Fruit fly (Drosophila melanogaster) whole organism, embryonic: ENCODE measurements around the gene CG5565.

ENCODE experiments used
- Aef1 ChIP-seq: fragments of 200-800 bp; sonication (Bioruptor generic); IDR thresholded peaks from 3 replicates; pipeline ENCODE4 v1.3.6; 2022; ENCODE audit warnings: missing biosample characterization, missing genetic modification characterization
- Awh ChIP-seq: fragments of 200-800 bp; sonication (Bioruptor generic); IDR thresholded peaks from 2 replicates; pipeline ENCODE4, ENCODE4 v1.3.6; 2022; ENCODE audit warnings: missing biosample characterization, missing genetic modification characterization
- Bteb2 ChIP-seq: fragments of 200-800 bp; sonication (Bioruptor generic); optimal IDR thresholded peaks from 2 replicates; lab custom pipeline; 2016; ENCODE audit warnings: missing biosample characterization, missing genetic modification characterization
- CG11456 ChIP-seq: fragments of 200-800 bp; sonication (Bioruptor generic); IDR thresholded peaks from 3 replicates; pipeline ENCODE4 v1.3.6; 2022; ENCODE audit warnings: missing biosample characterization, missing genetic modification characterization
- CG11504 ChIP-seq: fragments of 200-800 bp; sonication (Bioruptor generic); optimal IDR thresholded peaks from 3 replicates; lab custom pipeline; 2019; ENCODE audit warnings: missing biosample characterization, mild to moderate bottlenecking, missing genetic modification characterization, moderate library complexity
- CG11723 ChIP-seq: fragments of 200-800 bp; sonication (Bioruptor generic); optimal IDR thresholded peaks from 2 replicates; lab custom pipeline; 2017; ENCODE audit warnings: missing biosample characterization, mild to moderate bottlenecking, missing genetic modification characterization
- CG12299 ChIP-seq: fragments of 200-800 bp; sonication (Bioruptor generic); optimal IDR thresholded peaks from 2 replicates; lab custom pipeline; 2018; ENCODE audit warnings: missing biosample characterization, mild to moderate bottlenecking, missing genetic modification characterization
- CG13287 ChIP-seq: fragments of 200-800 bp; sonication (Bioruptor generic); IDR thresholded peaks from 2 replicates; pipeline ENCODE4 v1.3.6; 2022; ENCODE audit warnings: missing biosample characterization, missing genetic modification characterization; ENCODE audit not compliant: partially characterized antibody
- CG13624 ChIP-seq: fragments of 200-800 bp; sonication (Bioruptor generic); optimal IDR thresholded peaks from 2 replicates; lab custom pipeline; 2016; ENCODE audit warnings: missing biosample characterization, missing genetic modification characterization
- CG13894 ChIP-seq: fragments of 200-800 bp; sonication (Bioruptor generic); optimal IDR thresholded peaks from 3 replicates; lab custom pipeline; 2018; ENCODE audit warnings: missing biosample characterization, mild to moderate bottlenecking, missing genetic modification characterization, moderate library complexity
- CG15601 ChIP-seq: fragments of 200-800 bp; sonication (Bioruptor generic); optimal IDR thresholded peaks from 3 replicates; lab custom pipeline; 2019; ENCODE audit warnings: missing biosample characterization, mild to moderate bottlenecking, missing genetic modification characterization, moderate library complexity
- CG1603 ChIP-seq: fragments of 200-800 bp; sonication (Bioruptor generic); optimal IDR thresholded peaks from 2 replicates; lab custom pipeline; 2019; ENCODE audit warnings: missing biosample characterization, mild to moderate bottlenecking, missing genetic modification characterization, moderate library complexity
- CG17186 ChIP-seq: fragments of 200-800 bp; sonication (Bioruptor generic); optimal IDR thresholded peaks from 3 replicates; lab custom pipeline; 2017; ENCODE audit warnings: missing biosample characterization, missing genetic modification reagents, missing genetic modification characterization
- CG2875 ChIP-seq: fragments of 200-800 bp; sonication (Bioruptor generic); optimal IDR thresholded peaks from 2 replicates; lab custom pipeline; 2017; ENCODE audit warnings: missing biosample characterization, mild to moderate bottlenecking, missing genetic modification characterization, missing genetic modification reagents
- CG30431 ChIP-seq: fragments of 200-800 bp; sonication (Bioruptor generic); optimal IDR thresholded peaks from 2 replicates; lab custom pipeline; 2017; ENCODE audit warnings: missing biosample characterization, missing genetic modification characterization
- CG32767 ChIP-seq: fragments of 200-800 bp; sonication (Bioruptor generic); IDR thresholded peaks from 2 replicates; pipeline ENCODE4 v1.3.6; 2022; ENCODE audit warnings: missing biosample characterization, missing genetic modification characterization
- CG34376 ChIP-seq: fragments of 200-800 bp; sonication (Bioruptor generic); optimal IDR thresholded peaks from 2 replicates; lab custom pipeline; 2018; ENCODE audit warnings: missing biosample characterization, mild to moderate bottlenecking, missing genetic modification characterization
- CG4730 ChIP-seq: fragments of 200-800 bp; sonication (Bioruptor generic); IDR thresholded peaks from 2 replicates; pipeline ENCODE4 v1.3.6; 2022; ENCODE audit warnings: missing biosample characterization, missing genetic modification characterization
- CG8359 ChIP-seq: fragments of 200-800 bp; sonication (Bioruptor generic); optimal IDR thresholded peaks from 2 replicates; lab custom pipeline; 2017; ENCODE audit warnings: missing biosample characterization, mild to moderate bottlenecking, missing genetic modification characterization, borderline replicate concordance
- CG8944 ChIP-seq: fragments of 200-800 bp; sonication (Bioruptor generic); optimal IDR thresholded peaks from 3 replicates; lab custom pipeline; 2016; ENCODE audit warnings: missing biosample characterization, missing genetic modification characterization
- E2f1 ChIP-seq: fragments of 200-800 bp; sonication (Bioruptor generic); IDR thresholded peaks from 2 replicates; pipeline ENCODE4 v1.3.6; 2022; ENCODE audit warnings: missing biosample characterization, missing genetic modification characterization
- Ets65A ChIP-seq: fragments of 200-800 bp; sonication (Bioruptor generic); peaks from one replicate; lab custom pipeline; 2016; ENCODE audit warnings: missing biosample characterization, missing genetic modification characterization
- Gug ChIP-seq: fragments of 200-800 bp; sonication (Bioruptor generic); IDR thresholded peaks from 4 replicates; pipeline ENCODE4 v1.3.6; 2022; ENCODE audit warnings: missing biosample characterization, missing genetic modification characterization
- HmgZ ChIP-seq: fragments of 200-800 bp; sonication (Bioruptor generic); optimal IDR thresholded peaks from 2 replicates; lab custom pipeline; 2018; ENCODE audit warnings: missing biosample characterization, mild to moderate bottlenecking, missing genetic modification characterization
- Hr39 ChIP-seq: fragments of >200 bp; optimal IDR thresholded peaks from 2 replicates; lab custom pipeline; 2017
- Lhr ChIP-seq: fragments of 200-800 bp; sonication (Bioruptor generic); optimal IDR thresholded peaks from 3 replicates; lab custom pipeline; 2017; ENCODE audit warnings: mild to moderate bottlenecking, missing biosample characterization, missing genetic modification reagents, missing genetic modification characterization
- Meics ChIP-seq: fragments of 200-800 bp; sonication (Bioruptor generic); optimal IDR thresholded peaks from 2 replicates; lab custom pipeline; 2017; ENCODE audit warnings: missing biosample characterization, mild to moderate bottlenecking, missing genetic modification characterization
- Rx ChIP-seq: fragments of 200-800 bp; sonication (Bioruptor generic); IDR thresholded peaks from 2 replicates; pipeline ENCODE4 v1.3.6; 2022; ENCODE audit warnings: missing biosample characterization, missing genetic modification characterization
- Side ChIP-seq: fragments of 200-800 bp; sonication (Bioruptor generic); optimal IDR thresholded peaks from 2 replicates; lab custom pipeline; 2016; ENCODE audit warnings: missing biosample characterization, missing genetic modification characterization
- Stat92E ChIP-seq, 3 experiments: fragments of >200 bp in 2 of 3; fragments of 200-800 bp in 1 of 3; sonication (Bioruptor generic) in 1 of 3; optimal IDR thresholded peaks; 2 replicates each; lab custom pipeline; 2017 to 2019; ENCODE audit warnings: missing biosample characterization in 3 of 3, missing genetic modification characterization in 3 of 3, mild to moderate bottlenecking in 1 of 3, moderate library complexity in 1 of 3
- TFAM ChIP-seq: fragments of 200-800 bp; sonication (Bioruptor generic); optimal IDR thresholded peaks from 2 replicates; lab custom pipeline; 2017; ENCODE audit warnings: missing biosample characterization, missing genetic modification characterization, inconsistent platforms
- Xrp1 ChIP-seq: fragments of 200-800 bp; sonication (Bioruptor generic); IDR thresholded peaks from 2 replicates; pipeline ENCODE4 v1.3.6; 2022; ENCODE audit warnings: missing biosample characterization, missing genetic modification characterization
- ase ChIP-seq: fragments of 200-800 bp; sonication (Bioruptor generic); IDR thresholded peaks from 3 replicates; pipeline ENCODE4 v1.3.6; 2022; ENCODE audit warnings: missing biosample characterization, missing genetic modification characterization
- br ChIP-seq: fragments of >200 bp; optimal IDR thresholded peaks from 2 replicates; lab custom pipeline; 2017
- chif ChIP-seq, 2 experiments: fragments of 200-800 bp; sonication (Bioruptor generic); optimal IDR thresholded peaks; 3 replicates each; lab custom pipeline; 2016; ENCODE audit warnings: missing biosample characterization in 2 of 2, missing genetic modification characterization in 2 of 2
- crp ChIP-seq, 2 experiments: fragments of 200-800 bp; sonication (Bioruptor generic); optimal IDR thresholded peaks; 2 replicates in 1 of 2; 3 replicates in 1 of 2; lab custom pipeline; 2017; ENCODE audit warnings: missing biosample characterization in 2 of 2, missing genetic modification characterization in 2 of 2, mild to moderate bottlenecking in 1 of 2, moderate library complexity in 1 of 2
- disco-r ChIP-seq: fragments of 200-800 bp; sonication (Bioruptor generic); optimal IDR thresholded peaks from 2 replicates; lab custom pipeline; 2016; ENCODE audit warnings: missing biosample characterization, missing genetic modification characterization
- dpn ChIP-seq, 2 experiments: fragments of 200-800 bp; sonication (Bioruptor generic); optimal IDR thresholded peaks; 3 replicates each; lab custom pipeline; 2016; ENCODE audit warnings: missing biosample characterization in 2 of 2, missing genetic modification characterization in 2 of 2
- gfzf ChIP-seq: fragments of 200-800 bp; sonication (Bioruptor generic); optimal IDR thresholded peaks from 2 replicates; lab custom pipeline; 2016; ENCODE audit warnings: missing biosample characterization, mild to moderate bottlenecking, missing genetic modification characterization, moderate library complexity
- gsb ChIP-seq: fragments of 200-800 bp; sonication (Bioruptor generic); IDR thresholded peaks from 2 replicates; pipeline ENCODE4 v1.3.6; 2022; ENCODE audit warnings: missing biosample characterization, missing genetic modification characterization
- h ChIP-seq: fragments of >200 bp; optimal IDR thresholded peaks from 2 replicates; lab custom pipeline; 2017
- her ChIP-seq: fragments of 200-800 bp; sonication (Bioruptor generic); optimal IDR thresholded peaks from 2 replicates; lab custom pipeline; 2016; ENCODE audit warnings: missing biosample characterization, missing genetic modification characterization
- org-1 ChIP-seq: fragments of 200-800 bp; sonication (Bioruptor generic); optimal IDR thresholded peaks from 2 replicates; lab custom pipeline; 2017; ENCODE audit warnings: missing biosample characterization, missing genetic modification characterization
- pan ChIP-seq, 4 experiments: fragments of >200 bp in 3 of 4; fragments of 200-800 bp in 1 of 4; sonication (Bioruptor generic) in 1 of 4; optimal IDR thresholded peaks in 3 of 4; IDR thresholded peaks in 1 of 4; 2 replicates each; pipeline versions ENCODE4 v1.3.6 to Lab custom; 2017 to 2022; ENCODE audit warnings: missing biosample characterization in 2 of 4, missing genetic modification characterization in 2 of 4, mixed read lengths in 1 of 4
- peb ChIP-seq: fragments of 200-800 bp; sonication (Bioruptor generic); IDR thresholded peaks from 2 replicates; pipeline ENCODE4 v1.3.6; 2022; ENCODE audit warnings: missing biosample characterization, missing genetic modification characterization
- repo ChIP-seq: fragments of 200-800 bp; sonication (Bioruptor generic); optimal IDR thresholded peaks from 2 replicates; lab custom pipeline; 2016; ENCODE audit warnings: missing biosample characterization, missing genetic modification characterization
- row ChIP-seq: fragments of 200-800 bp; sonication (Bioruptor generic); IDR thresholded peaks from 3 replicates; pipeline ENCODE4 v1.3.6; 2022; ENCODE audit warnings: missing biosample characterization, missing genetic modification characterization
- stwl ChIP-seq: fragments of 200-800 bp; sonication (Bioruptor generic); optimal IDR thresholded peaks from 3 replicates; lab custom pipeline; 2018; ENCODE audit warnings: missing biosample characterization, mild to moderate bottlenecking, missing genetic modification characterization, moderate library complexity
- tap ChIP-seq: fragments of 200-800 bp; optimal IDR thresholded peaks from 3 replicates; lab custom pipeline; 2019; ENCODE audit warnings: missing biosample characterization, mild to moderate bottlenecking, missing genetic modification characterization, moderate library complexity
- unc-4 ChIP-seq: fragments of 200-800 bp; sonication (Bioruptor generic); IDR thresholded peaks from 2 replicates; pipeline ENCODE4 v1.3.6; 2022; ENCODE audit warnings: missing biosample characterization, missing genetic modification characterization; ENCODE audit not compliant: partially characterized antibody
- zf30C ChIP-seq: fragments of 200-800 bp; sonication (Bioruptor generic); optimal IDR thresholded peaks from 3 replicates; lab custom pipeline; 2018; ENCODE audit warnings: missing biosample characterization, mild to moderate bottlenecking, missing genetic modification characterization

The CG5565 gene

dm6 chr2L:1316422-1316821 lies 39.3 kb downstream of the CG5565 start (continued):
- TF ChIP-seq TFAM (GFP tag; lab: Kevin White, UChicago), result no peak
- no peak for TF ChIP-seq CG15601 (tag; lab: Kevin White, UChicago)
- peak in 1 of 2 experiments; percentile 2 for TF ChIP-seq chif (GFP tag; optimal IDR thresholded peaks at IDR 0.05; lab: Kevin White, UChicago)
- no peak for TF ChIP-seq Side (GFP tag; lab: Kevin White, UChicago)
- TF ChIP-seq Aef1 (GFP tag; lab: Robert Waterston, UW), result no peak
- peak; percentile 68; the same call in 2 of the 3 replicates for TF ChIP-seq row (GFP tag; lab: Robert Waterston, UW)
- TF ChIP-seq Lhr (GFP tag; lab: Kevin White, UChicago), result no peak
- TF ChIP-seq CG11723 (GFP tag; lab: Kevin White, UChicago), result no peak
- TF ChIP-seq Gug (GFP tag; lab: Robert Waterston, UW), result no peak
- TF ChIP-seq Awh (GFP tag; lab: Robert Waterston, UW), result 0 out of 2 replicates have a peak, but pooled peaks have one; percentile 16
- TF ChIP-seq unc-4 (GFP tag; lab: Robert Waterston, UW), result no peak
- TF ChIP-seq Ets65A (GFP tag; lab: Kevin White, UChicago), result no peak
- no peak; the same call in 1 of the 2 replicates for TF ChIP-seq Rx
- no peak for TF ChIP-seq CG13287 (GFP tag; lab: Robert Waterston, UW)
- peak; percentile 63 for TF ChIP-seq CG11504 (tag; lab: Kevin White, UChicago)
- no peak for TF ChIP-seq Bteb2 (GFP tag; lab: Kevin White, UChicago)
- peak; percentile 53 for TF ChIP-seq CG1603 (tag; lab: Kevin White, UChicago)
- TF ChIP-seq CG13624, result no peak
- no peak for TF ChIP-seq h (lab: Kevin White, UChicago)
- no peak for TF ChIP-seq pan (optimal IDR thresholded peaks at IDR 0.05; lab: Kevin White, UChicago)
- TF ChIP-seq pan (GFP tag; optimal IDR thresholded peaks at IDR 0.05 in 1 of 2, IDR thresholded peaks at IDR 0.05 in 1 of 2), result peak in 1 of 2 experiments; percentile 64
- TF ChIP-seq gfzf (GFP tag; lab: Kevin White, UChicago), result no peak
- 0 out of 2 replicates have a peak, but pooled peaks have one; percentile 17 for TF ChIP-seq peb (GFP tag; lab: Robert Waterston, UW)
- no peak for TF ChIP-seq CG13894 (tag; lab: Kevin White, UChicago)
- peak; percentile 39 for TF ChIP-seq Meics
- peak; percentile 12 to 26 for TF ChIP-seq dpn (GFP tag; optimal IDR thresholded peaks at IDR 0.05; lab: Kevin White, UChicago)
- TF ChIP-seq gsb (GFP tag; lab: Robert Waterston, UW), result no peak
- TF ChIP-seq zf30C (GFP tag; lab: Kevin White, UChicago), result no peak
- TF ChIP-seq HmgZ (tag; lab: Kevin White, UChicago), result no peak
- TF ChIP-seq stwl (tag; lab: Kevin White, UChicago), result no peak
- no peak for TF ChIP-seq crp (GFP tag; optimal IDR thresholded peaks at IDR 0.05; lab: Kevin White, UChicago)
- no peak for TF ChIP-seq br (lab: Kevin White, UChicago)
- no peak for TF ChIP-seq CG2875 (GFP tag; lab: Kevin White, UChicago)
- TF ChIP-seq CG11456, result no peak
- TF ChIP-seq Stat92E (GFP tag; optimal IDR thresholded peaks at IDR 0.05; lab: Kevin White, UChicago), result no peak
- no peak for TF ChIP-seq org-1 (GFP tag; lab: Kevin White, UChicago)
- 0 out of 3 replicates have a peak, but pooled peaks have one; percentile 36 for TF ChIP-seq ase (GFP tag; lab: Robert Waterston, UW)
- TF ChIP-seq CG17186, result no peak
- TF ChIP-seq CG4730, result no peak
- TF ChIP-seq disco-r, result no peak
- no peak for TF ChIP-seq CG12299 (tag; lab: Kevin White, UChicago)
- TF ChIP-seq CG30431 (GFP tag; lab: Kevin White, UChicago), result peak; percentile 8
- TF ChIP-seq E2f1 (GFP tag; lab: Robert Waterston, UW), result no peak
- peak; percentile 48; the same call in 1 of the 2 replicates for TF ChIP-seq Xrp1 (GFP tag; lab: Robert Waterston, UW)
- TF ChIP-seq CG8944 (GFP tag; lab: Kevin White, UChicago), result no peak
- TF ChIP-seq repo (GFP tag; lab: Kevin White, UChicago), result no peak
- no peak for TF ChIP-seq her
- TF ChIP-seq CG8359 (GFP tag; lab: Kevin White, UChicago), result no peak
- peak; percentile 18 for TF ChIP-seq tap (tag; lab: Kevin White, UChicago)
- TF ChIP-seq CG34376 (GFP tag; lab: Kevin White, UChicago), result no peak
- peak; percentile 31; the same call in 1 of the 2 replicates for TF ChIP-seq CG32767 (GFP tag; lab: Robert Waterston, UW)
- no peak for TF ChIP-seq Hr39 (lab: Kevin White, UChicago)
